Worm (Caenorhabditis elegans): Measurements from ENCODE around the gene ocr-3.

Gene ocr-3

DNA sequence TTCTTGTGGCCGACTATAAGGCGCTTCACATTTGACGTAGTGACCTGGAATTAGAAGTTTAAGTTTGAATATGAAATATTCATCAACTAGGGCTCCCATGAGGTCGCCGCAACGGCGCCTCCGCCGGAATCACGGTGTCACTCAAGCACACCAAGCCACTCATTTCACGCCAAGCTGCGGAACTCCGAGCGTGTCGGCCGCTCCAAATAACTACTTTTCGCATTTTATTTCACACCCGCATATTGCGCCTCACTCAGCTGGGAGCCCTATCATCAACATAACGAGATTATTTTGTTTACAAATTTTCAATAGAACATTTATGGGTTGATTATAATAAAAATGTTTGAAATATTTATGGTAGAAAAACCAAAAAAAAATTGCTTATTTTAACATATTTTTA lies 10.7 kb upstream of the ocr-3 start:
- TF ChIP-seq elt-2 (tag; optimal IDR thresholded peaks at IDR 0.05) (no peak), zag-1 (tag; optimal IDR thresholded peaks at IDR 0.05) (no peak), lin-15B (tag; optimal IDR thresholded peaks at IDR 0.05) (no peak), nhr-23 (tag; optimal IDR thresholded peaks at IDR 0.05) (no peak), pha-4 (tag; optimal IDR thresholded peaks at IDR 0.05) (no peak), nhr-28 (tag; optimal IDR thresholded peaks at IDR 0.05) (no peak), ceh-9 (tag; optimal IDR thresholded peaks at IDR 0.05) (no peak), lin-39 (tag; optimal IDR thresholded peaks at IDR 0.05) (no peak), jun-1 (tag; optimal IDR thresholded peaks at IDR 0.05) (no peak), sea-2 (GFP tag; optimal IDR thresholded peaks at IDR 0.05) (no peak), ztf-4 (tag; optimal IDR thresholded peaks at IDR 0.05) (no peak), pqm-1 (tag; optimal IDR thresholded peaks at IDR 0.05) (no peak), fkh-2 (tag; optimal IDR thresholded peaks at IDR 0.05) (no peak), nhr-43 (tag; optimal IDR thresholded peaks at IDR 0.05; ENCODE audit: poor library complexity, severe bottlenecking) (no peak)

DNA sequence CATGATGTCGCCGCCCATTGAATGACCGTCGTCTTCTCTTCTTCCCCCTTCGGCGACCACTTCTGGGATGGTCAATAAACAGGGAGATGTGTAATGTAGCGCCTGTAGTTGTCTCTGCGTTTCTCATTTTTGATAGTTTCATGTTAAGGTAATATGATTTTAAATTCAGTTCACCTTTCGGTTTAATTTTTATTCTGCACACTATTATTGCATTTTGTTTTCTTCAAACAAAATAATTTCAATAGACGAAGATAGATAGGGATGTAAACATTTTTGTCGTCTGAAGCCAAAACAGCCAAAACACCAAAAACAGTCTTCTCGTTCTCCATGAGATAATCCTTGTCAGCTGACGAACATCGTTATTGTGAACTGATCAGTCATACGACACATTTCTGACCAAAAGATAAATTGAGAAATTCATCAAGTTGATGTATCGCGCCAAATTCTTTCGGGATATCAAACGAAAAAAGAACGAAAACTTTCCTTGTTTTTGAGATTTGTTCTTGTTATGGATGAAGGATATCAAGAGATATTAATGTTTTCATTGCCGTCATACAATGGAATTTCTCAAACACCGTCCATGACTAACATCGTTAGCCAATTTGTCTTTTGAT lies 9.7 kb upstream of the ocr-3 start, which contains the start of gene C11G10.1:
Gene C11G10.1, minus strand, starts transcription at position 51 of the 614 bp plus-strand sequence.
- peak; percentile 44 for TF ChIP-seq nhr-43 (tag; optimal IDR thresholded peaks at IDR 0.05; ENCODE audit: poor library complexity, severe bottlenecking)
- peak in 1 of 3 experiments; percentile 8 for TF ChIP-seq elt-3 (tag; optimal IDR thresholded peaks at IDR 0.05)
- TF ChIP-seq nhr-23 (tag; optimal IDR thresholded peaks at IDR 0.05): peak; percentile 54
- TF ChIP-seq nhr-237 (tag; optimal IDR thresholded peaks at IDR 0.05): no peak
- TF ChIP-seq nhr-25 (tag; optimal IDR thresholded peaks at IDR 0.05): peak; percentile 8

DNA sequence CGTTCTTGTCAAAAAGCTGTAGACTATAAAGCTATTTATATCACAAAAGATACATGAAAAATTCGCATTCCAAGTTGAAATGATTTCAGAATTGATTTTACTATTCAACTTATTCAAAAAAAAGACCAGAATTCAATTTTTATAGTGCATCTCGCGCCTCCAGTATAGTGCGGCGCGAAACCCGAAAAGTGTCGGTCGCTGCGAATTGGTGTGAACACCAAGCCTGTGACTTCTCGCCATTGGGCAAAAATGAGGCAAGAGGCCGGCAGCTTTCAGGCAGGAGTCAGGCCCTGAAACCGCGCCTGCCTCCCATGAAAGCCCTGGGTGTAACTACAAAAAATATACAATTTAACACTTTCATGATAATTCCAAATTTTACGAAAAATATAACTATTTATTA lies 9.2 kb upstream of the ocr-3 start:
- TF ChIP-seq fkh-10 (GFP tag; optimal IDR thresholded peaks at IDR 0.05) (no peak), nhr-11 (tag; optimal IDR thresholded peaks at IDR 0.05) (no peak), nhr-28 (tag; optimal IDR thresholded peaks at IDR 0.05) (no peak)

DNA sequence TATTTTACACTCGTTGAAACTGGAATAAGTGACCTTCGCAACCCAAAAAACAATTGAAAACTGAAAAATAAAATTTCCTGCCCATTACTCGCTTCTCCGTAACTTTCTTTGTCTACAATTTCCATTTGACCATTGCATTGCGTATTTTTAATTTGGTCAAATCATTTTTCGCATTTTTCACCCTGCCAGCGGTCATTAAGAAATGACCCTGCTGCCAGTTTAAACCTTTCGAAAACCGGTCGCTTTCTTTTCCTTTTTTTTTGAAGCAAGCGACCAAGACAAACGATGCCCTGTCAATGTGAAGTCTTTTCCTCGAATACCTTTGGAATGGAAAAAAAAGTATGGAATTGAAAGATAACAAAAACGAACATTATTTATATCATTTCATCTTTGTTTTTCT lies 7.6 kb upstream of the ocr-3 start:
- no peak for TF ChIP-seq ceh-16 (tag; optimal IDR thresholded peaks at IDR 0.05)
- no peak for TF ChIP-seq nhr-67 (tag; optimal IDR thresholded peaks at IDR 0.05)
- TF ChIP-seq nhr-76 (tag; optimal IDR thresholded peaks at IDR 0.05): no peak
- TF ChIP-seq nhr-25 (tag; optimal IDR thresholded peaks at IDR 0.05): peak; percentile 3

DNA sequence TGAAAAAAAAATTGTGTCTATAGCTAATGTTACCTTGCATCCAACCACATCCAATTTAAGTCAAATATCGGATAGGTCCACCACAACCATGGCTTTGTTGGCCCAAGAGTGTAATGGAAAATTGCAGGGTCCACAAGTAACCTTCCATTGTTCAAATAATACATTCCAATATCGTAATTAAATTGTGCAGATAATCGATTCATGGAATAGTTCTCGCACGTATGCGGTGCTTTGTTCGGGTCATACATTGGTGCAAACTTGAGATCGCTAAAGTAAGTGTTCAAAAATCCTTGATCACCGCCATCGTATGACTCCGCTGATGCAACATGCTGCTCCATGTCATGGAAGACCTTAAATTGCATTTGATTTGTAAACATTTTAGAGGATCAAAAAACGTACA lies 5.4 kb upstream of the ocr-3 start:
- TF ChIP-seq ama-1 (optimal IDR thresholded peaks at IDR 0.05) (no peak), skn-1 (tag; optimal IDR thresholded peaks at IDR 0.05) (no peak), nhr-43 (tag; optimal IDR thresholded peaks at IDR 0.05; ENCODE audit: poor library complexity, severe bottlenecking) (no peak), fos-1 (tag; optimal IDR thresholded peaks at IDR 0.05) (no peak), pha-4 (tag; optimal IDR thresholded peaks at IDR 0.05) (no peak)

DNA sequence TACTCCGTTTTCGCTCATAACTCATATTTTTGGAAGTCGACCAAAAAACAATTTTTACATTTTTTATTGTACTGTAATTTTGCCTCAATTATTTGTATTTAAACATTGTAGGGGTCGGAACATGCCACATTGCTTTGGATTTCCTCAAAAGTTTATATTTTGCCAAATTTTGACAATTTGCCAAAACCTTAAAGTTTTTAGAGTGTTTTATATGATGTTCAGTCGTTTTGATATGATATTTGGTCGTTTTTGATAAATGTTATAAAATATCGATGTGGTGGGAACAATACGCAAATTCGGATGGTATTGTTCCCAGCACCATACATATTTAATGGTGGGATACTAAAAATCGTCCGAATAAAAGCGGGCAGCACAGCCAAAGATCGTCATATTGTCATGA lies 4.4 kb upstream of the ocr-3 start, which contains the start of gene T10B10.9:
Gene T10B10.9, plus strand, starts transcription at position 301 of the 400 bp plus-strand sequence.
- TF ChIP-seq nfya-1 (tag; optimal IDR thresholded peaks at IDR 0.05; ENCODE audit: insufficient read depth) (no peak), nhr-67 (tag; optimal IDR thresholded peaks at IDR 0.05) (no peak)

DNA sequence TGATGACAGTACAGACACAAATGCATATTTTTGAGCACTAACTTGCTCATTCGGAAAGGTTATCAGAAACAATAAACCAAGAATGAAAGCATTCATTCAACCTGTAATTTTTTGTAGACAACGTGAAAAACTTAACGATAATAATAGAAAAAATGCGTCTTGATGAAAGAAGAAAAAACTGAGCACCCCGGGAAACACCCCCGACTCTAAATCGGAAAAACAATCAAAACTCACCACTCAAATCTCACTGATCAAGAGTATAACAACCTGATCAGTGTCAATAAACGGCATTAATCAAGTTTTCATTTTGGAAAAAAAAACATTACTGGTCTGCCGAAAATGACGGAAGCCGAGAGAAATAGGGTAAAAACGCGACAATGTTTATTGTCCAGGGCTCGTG lies 2.4 kb upstream of the ocr-3 start, which contains the start of gene T10B10.8:
Gene T10B10.8, minus strand, starts transcription at position 101 of the 400 bp plus-strand sequence.
- peak; percentile 40 for TF ChIP-seq pha-4 (tag; optimal IDR thresholded peaks at IDR 0.05)
- no peak for TF ChIP-seq nhr-11 (tag; optimal IDR thresholded peaks at IDR 0.05)

DNA sequence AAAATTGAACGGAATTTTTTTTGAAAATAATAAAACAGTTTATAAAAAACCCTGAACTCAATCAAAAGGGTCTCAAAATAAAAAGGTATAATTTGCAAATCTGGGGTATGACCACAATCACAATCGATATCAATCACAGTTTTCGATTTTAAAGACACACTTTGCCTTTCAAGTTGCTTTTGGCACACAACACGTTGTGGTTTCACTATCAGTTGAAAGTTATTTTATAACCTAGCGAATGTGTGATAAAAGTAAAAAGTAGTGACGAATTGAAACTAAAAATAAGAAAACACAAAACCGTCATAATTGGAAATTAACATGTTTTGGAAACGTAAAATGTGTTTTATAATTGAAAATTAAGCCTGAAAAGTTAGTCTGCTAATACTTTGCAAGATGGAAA lies 832 bp upstream of the ocr-3 start:
- TF ChIP-seq ceh-28 (tag; optimal IDR thresholded peaks at IDR 0.05) (no peak), pqm-1 (tag; optimal IDR thresholded peaks at IDR 0.05) (peak; percentile 82), elt-2 (tag; optimal IDR thresholded peaks at IDR 0.05) (peak; percentile 75)
